Worm (Caenorhabditis elegans) whole organism, L2 larva: Measurements from ENCODE around the gene his-31.

Experiments
- C34F6.9 ChIP-seq: fragments of 150-350 bp; optimal IDR thresholded peaks from 2 replicates; lab custom pipeline; 2014; ENCODE audit warnings: missing biosample characterization, missing genetic modification characterization
- F13H6.1 ChIP-seq: sonication (generic microtip); optimal IDR thresholded peaks from 2 replicates; lab custom pipeline; 2016; ENCODE audit warnings: missing genetic modification characterization, missing compliant biosample characterization
- R02D3.7 ChIP-seq: fragments of 150-350 bp; optimal IDR thresholded peaks from 2 replicates; lab custom pipeline; 2014; ENCODE audit warnings: missing biosample characterization, missing genetic modification characterization
- aly-2 ChIP-seq: fragments of 150-350 bp; optimal IDR thresholded peaks from 2 replicates; lab custom pipeline; 2014; ENCODE audit warnings: missing biosample characterization, missing genetic modification characterization
- ama-1 ChIP-seq: fragments of 150-350 bp; optimal IDR thresholded peaks from 2 replicates; lab custom pipeline; 2018; ENCODE audit warnings: inconsistent platforms
- blmp-1 ChIP-seq: sonication (generic microtip); optimal IDR thresholded peaks from 2 replicates; lab custom pipeline; 2017; ENCODE audit warnings: missing genetic modification characterization, mild to moderate bottlenecking, missing compliant biosample characterization, antibody characterized with exemption, moderate library complexity; ENCODE audit not compliant: insufficient read depth
- ceh-16 ChIP-seq: fragments of 150-350 bp; optimal IDR thresholded peaks from 2 replicates; lab custom pipeline; 2014; ENCODE audit warnings: missing biosample characterization, missing genetic modification characterization
- ceh-82 ChIP-seq: fragments of 150-350 bp; optimal IDR thresholded peaks from 2 replicates; lab custom pipeline; 2014; ENCODE audit warnings: missing biosample characterization, missing genetic modification characterization
- dmd-4 ChIP-seq: sonication (generic microtip); optimal IDR thresholded peaks from 2 replicates; lab custom pipeline; 2017; ENCODE audit warnings: missing biosample characterization, missing genetic modification characterization
- egl-27 ChIP-seq: sonication (generic microtip); optimal IDR thresholded peaks from 3 replicates; lab custom pipeline; 2017; ENCODE audit warnings: missing biosample characterization, missing genetic modification reagents, missing genetic modification characterization
- elt-3 ChIP-seq: sonication (generic microtip); optimal IDR thresholded peaks from 2 replicates; lab custom pipeline; 2017; ENCODE audit warnings: missing biosample characterization, missing genetic modification characterization
- fos-1 ChIP-seq: fragments of 150-350 bp; optimal IDR thresholded peaks from 2 replicates; lab custom pipeline; 2014; ENCODE audit warnings: missing biosample characterization, missing genetic modification characterization
- gmeb-1 ChIP-seq: fragments of 150-350 bp; optimal IDR thresholded peaks from 2 replicates; lab custom pipeline; 2014; ENCODE audit warnings: missing biosample characterization, missing genetic modification characterization
- lin-13 ChIP-seq: fragments of 150-350 bp; optimal IDR thresholded peaks from 2 replicates; lab custom pipeline; 2014; ENCODE audit warnings: missing biosample characterization, missing genetic modification reagents, missing genetic modification characterization
- lin-39 ChIP-seq: fragments of 150-350 bp; optimal IDR thresholded peaks from 2 replicates; lab custom pipeline; 2014; ENCODE audit warnings: missing biosample characterization, missing genetic modification reagents, missing genetic modification characterization
- mab-5 ChIP-seq: fragments of 150-350 bp; optimal IDR thresholded peaks from 2 replicates; lab custom pipeline; 2014; ENCODE audit warnings: missing biosample characterization, missing genetic modification characterization
- mdl-1 ChIP-seq, 2 experiments: fragments of 150-350 bp in 1 of 2; sonication (generic microtip) in 1 of 2; optimal IDR thresholded peaks; 2 replicates each; lab custom pipeline; 2017; ENCODE audit warnings: missing biosample characterization in 2 of 2, missing genetic modification characterization in 2 of 2
- nhr-10 ChIP-seq: sonication (generic microtip); optimal IDR thresholded peaks from 2 replicates; lab custom pipeline; 2017; ENCODE audit warnings: missing biosample characterization, missing genetic modification characterization
- nhr-11 ChIP-seq: fragments of 150-350 bp; optimal IDR thresholded peaks from 2 replicates; lab custom pipeline; 2014; ENCODE audit warnings: missing biosample characterization, missing genetic modification characterization
- nhr-12 ChIP-seq: fragments of 150-350 bp; optimal IDR thresholded peaks from 2 replicates; lab custom pipeline; 2014; ENCODE audit warnings: missing biosample characterization, missing genetic modification characterization
- nhr-21 ChIP-seq: fragments of 150-350 bp; optimal IDR thresholded peaks from 2 replicates; lab custom pipeline; 2014; ENCODE audit warnings: missing biosample characterization, missing genetic modification characterization
- nhr-23 ChIP-seq: fragments of 150-350 bp; optimal IDR thresholded peaks from 2 replicates; lab custom pipeline; 2014; ENCODE audit warnings: missing biosample characterization, missing genetic modification reagents, missing genetic modification characterization
- nhr-237 ChIP-seq: fragments of 150-350 bp; optimal IDR thresholded peaks from 2 replicates; lab custom pipeline; 2014; ENCODE audit warnings: missing biosample characterization, missing genetic modification characterization
- nhr-25 ChIP-seq: fragments of 150-350 bp; sonication (generic microtip); optimal IDR thresholded peaks from 3 replicates; lab custom pipeline; 2014; ENCODE audit warnings: missing biosample characterization, missing genetic modification characterization
- nhr-77 ChIP-seq: fragments of 150-350 bp; optimal IDR thresholded peaks from 2 replicates; lab custom pipeline; 2014; ENCODE audit warnings: missing biosample characterization, missing genetic modification characterization
- sem-4 ChIP-seq: fragments of 150-350 bp; optimal IDR thresholded peaks from 2 replicates; lab custom pipeline; 2014; ENCODE audit warnings: missing biosample characterization, missing genetic modification reagents, missing genetic modification characterization
- skn-1 ChIP-seq: sonication (generic microtip); optimal IDR thresholded peaks from 2 replicates; lab custom pipeline; 2017; ENCODE audit warnings: missing biosample characterization, missing genetic modification characterization
- sma-3 ChIP-seq: sonication (generic microtip); optimal IDR thresholded peaks from 2 replicates; lab custom pipeline; 2016; ENCODE audit warnings: missing genetic modification reagents, missing genetic modification characterization, missing compliant biosample characterization
- snpc-4 ChIP-seq: fragments of 150-350 bp; optimal IDR thresholded peaks from 2 replicates; lab custom pipeline; 2014; ENCODE audit warnings: missing biosample characterization, missing genetic modification characterization
- unc-55 ChIP-seq: fragments of 150-350 bp; sonication (generic microtip); optimal IDR thresholded peaks from 3 replicates; lab custom pipeline; 2014; ENCODE audit warnings: missing biosample characterization, missing genetic modification reagents, missing genetic modification characterization
- unc-62 ChIP-seq: fragments of 150-350 bp; optimal IDR thresholded peaks from 2 replicates; lab custom pipeline; 2014; ENCODE audit warnings: missing biosample characterization, missing genetic modification reagents, missing genetic modification characterization
- zag-1 ChIP-seq: fragments of 150-350 bp; optimal IDR thresholded peaks from 2 replicates; lab custom pipeline; 2014; ENCODE audit warnings: missing biosample characterization, missing genetic modification characterization
- ztf-1 ChIP-seq: fragments of 200-800 bp; sonication (Bioruptor generic); conservative IDR thresholded peaks from 2 replicates; pipeline ENCODE4 v1.3.6; 2022; ENCODE audit warnings: missing genetic modification characterization, missing compliant biosample characterization
- ztf-11 ChIP-seq: sonication (generic microtip); optimal IDR thresholded peaks from 2 replicates; lab custom pipeline; 2017; ENCODE audit warnings: missing biosample characterization, missing genetic modification characterization
- ztf-4 ChIP-seq: fragments of 150-350 bp; optimal IDR thresholded peaks from 2 replicates; lab custom pipeline; 2014; ENCODE audit warnings: missing biosample characterization, missing genetic modification characterization

Gene his-31

ce11 chrIV:8359716-8360407, 26.1 kb upstream of the his-31 start, which contains the start of gene D2096.5:
D2096.5 (minus strand) TSS chrIV:8359766.
- TF ChIP-seq ceh-16 (tag; lab: Kevin White, UChicago) (no peak), nhr-11 (tag; lab: Kevin White, UChicago) (no peak), lin-39 (no peak), nhr-25 (tag; lab: Kevin White, UChicago) (no peak), F13H6.1 (tag; lab: Kevin White, UChicago) (no peak), mdl-1 (tag; optimal IDR thresholded peaks at IDR 0.05; lab: Kevin White, UChicago) (no peak), unc-55 (peak; percentile 36), mab-5 (tag; lab: Kevin White, UChicago) (no peak), ztf-1 (GFP tag; lab: Robert Waterston, UW) (no peak), dmd-4 (tag; lab: Kevin White, UChicago) (no peak), blmp-1 (no peak), ztf-4 (tag; lab: Kevin White, UChicago) (no peak), gmeb-1 (tag; lab: Kevin White, UChicago) (no peak), elt-3 (tag; lab: Kevin White, UChicago) (no peak), ama-1 (lab: Kevin White, UChicago) (no peak), nhr-77 (tag; lab: Kevin White, UChicago) (no peak), C34F6.9 (tag; lab: Kevin White, UChicago) (peak; percentile 63)

- no peak for TF ChIP-seq nhr-21 (tag; lab: Kevin White, UChicago)
- TF ChIP-seq sma-3 = no peak
- TF ChIP-seq unc-55 = no peak
These were observed 24.7 kb upstream of the his-31 start, which contains the start of gene D2096.13 for ce11 chrIV:8358492-8358891. D2096.13 (minus strand) TSS chrIV:8358592.

ce11 chrIV:8357299-8357698, 23.5 kb upstream of the his-31 start:
- TF ChIP-seq unc-55 (no peak), lin-13 (GFP tag; lab: Kevin White, UChicago) (no peak), ztf-11 (no peak), egl-27 (tag; lab: Kevin White, UChicago) (no peak), nhr-10 (tag; lab: Kevin White, UChicago) (no peak), R02D3.7 (no peak), zag-1 (tag; lab: Kevin White, UChicago) (no peak), nhr-11 (tag; lab: Kevin White, UChicago) (no peak), ceh-16 (tag; lab: Kevin White, UChicago) (no peak), C34F6.9 (tag; lab: Kevin White, UChicago) (no peak), nhr-23 (tag; lab: Kevin White, UChicago) (no peak), elt-3 (tag; lab: Kevin White, UChicago) (no peak), gmeb-1 (tag; lab: Kevin White, UChicago) (no peak), skn-1 (tag; lab: Kevin White, UChicago) (no peak)

- TF ChIP-seq ama-1 (lab: Kevin White, UChicago) = no peak
- TF ChIP-seq nhr-237 (tag; lab: Kevin White, UChicago) = no peak
- no peak for TF ChIP-seq fos-1 (tag; lab: Kevin White, UChicago)
- TF ChIP-seq lin-39 = no peak
These were observed 21.8 kb upstream of the his-31 start, which contains the start of the genes F17E9.2 and col-116 for ce11 chrIV:8355592-8355991. F17E9.2 (plus strand) TSS chrIV:8355892. col-116 (plus strand) TSS chrIV:8355906.

ce11 chrIV:8354572-8354971, 20.8 kb upstream of the his-31 start, which contains the start of gene F17E9.3:
F17E9.3 (plus strand) TSS chrIV:8354872.
- TF ChIP-seq sem-4 (tag; lab: Kevin White, UChicago) = no peak
- TF ChIP-seq skn-1 (tag; lab: Kevin White, UChicago) = no peak
- no peak for TF ChIP-seq nhr-237 (tag; lab: Kevin White, UChicago)
- no peak for TF ChIP-seq nhr-10 (tag; lab: Kevin White, UChicago)
- no peak for TF ChIP-seq lin-39
- TF ChIP-seq snpc-4 (tag; lab: Kevin White, UChicago) = no peak
- TF ChIP-seq ztf-11 = no peak
- TF ChIP-seq unc-62 (GFP tag; lab: Kevin White, UChicago) = no peak
- TF ChIP-seq ceh-82 (tag; lab: Kevin White, UChicago) = no peak
- TF ChIP-seq fos-1 (tag; lab: Kevin White, UChicago) = no peak
- TF ChIP-seq elt-3 (tag; lab: Kevin White, UChicago) = no peak
- no peak for TF ChIP-seq C34F6.9 (tag; lab: Kevin White, UChicago)
- TF ChIP-seq nhr-77 (tag; lab: Kevin White, UChicago) = no peak
- TF ChIP-seq nhr-12 = no peak
- TF ChIP-seq egl-27 (tag; lab: Kevin White, UChicago) = no peak
- no peak for TF ChIP-seq nhr-23 (tag; lab: Kevin White, UChicago)
- TF ChIP-seq aly-2 (tag; lab: Kevin White, UChicago) = no peak
- no peak for TF ChIP-seq ztf-4 (tag; lab: Kevin White, UChicago)
